Worm (Caenorhabditis elegans) whole organism, L1 larva: ENCODE data around the gene R10H1.1.
A peak's percentile ranks its signal among the peaks of the same experiment; 100 is the strongest.

Source experiments
- C04F5.9 ChIP-seq: sonication (generic microtip); optimal IDR thresholded peaks from 2 replicates; lab custom pipeline; 2016; ENCODE audit warnings: missing genetic modification characterization, missing compliant biosample characterization
- C16A3.4 ChIP-seq: fragments of 150-350 bp; optimal IDR thresholded peaks from 2 replicates; lab custom pipeline; 2014; ENCODE audit warnings: missing biosample characterization, missing genetic modification characterization
- F16B12.6 ChIP-seq: fragments of 150-350 bp; optimal IDR thresholded peaks from 2 replicates; lab custom pipeline; 2014; ENCODE audit warnings: missing biosample characterization, missing genetic modification characterization
- alr-1 ChIP-seq: fragments of 200-800 bp; sonication (Bioruptor generic); optimal IDR thresholded peaks from 2 replicates; lab custom pipeline; 2018; ENCODE audit warnings: borderline replicate concordance, mild to moderate bottlenecking, missing genetic modification characterization, missing compliant biosample characterization
- aly-2 ChIP-seq: fragments of 150-350 bp; optimal IDR thresholded peaks from 2 replicates; lab custom pipeline; 2014; ENCODE audit warnings: missing biosample characterization, missing genetic modification characterization
- ama-1 ChIP-seq: fragments of 150-350 bp; optimal IDR thresholded peaks from 2 replicates; lab custom pipeline; 2014
- blmp-1 ChIP-seq: fragments of 150-350 bp; optimal IDR thresholded peaks from 2 replicates; lab custom pipeline; 2014; ENCODE audit warnings: missing biosample characterization, missing genetic modification characterization
- ceh-82 ChIP-seq, 3 experiments: fragments of 150-350 bp in 1 of 3; sonication (generic microtip) in 2 of 3; optimal IDR thresholded peaks; 2 replicates each; lab custom pipeline; 2014 to 2017; ENCODE audit warnings: missing biosample characterization in 3 of 3, missing genetic modification characterization in 3 of 3
- ces-1 ChIP-seq: fragments of 150-350 bp; optimal IDR thresholded peaks from 2 replicates; lab custom pipeline; 2014; ENCODE audit warnings: missing biosample characterization, missing genetic modification reagents, missing genetic modification characterization
- dsc-1 ChIP-seq: sonication (generic microtip); optimal IDR thresholded peaks from 2 replicates; lab custom pipeline; 2016; ENCODE audit warnings: mild to moderate bottlenecking, missing genetic modification characterization, missing compliant biosample characterization
- efl-1 ChIP-seq, 4 experiments: fragments of 150-350 bp; optimal IDR thresholded peaks in 3 of 4; peaks in 1 of 4; 1 replicate in 1 of 4; 2 replicates in 3 of 4; lab custom pipeline; 2014; ENCODE audit warnings: missing biosample characterization in 2 of 4, missing genetic modification characterization in 2 of 4, missing genetic modification reagents in 2 of 4
- efl-3 ChIP-seq: fragments of 200-800 bp; sonication (Bioruptor generic); optimal IDR thresholded peaks from 2 replicates; lab custom pipeline; 2018; ENCODE audit warnings: mild to moderate bottlenecking, missing genetic modification characterization, missing compliant biosample characterization
- egl-13 ChIP-seq: sonication (generic microtip); optimal IDR thresholded peaks from 2 replicates; lab custom pipeline; 2016; ENCODE audit warnings: missing genotype, missing genetic modification reagents, missing genetic modification characterization, missing compliant biosample characterization
- egl-27 ChIP-seq, 2 experiments: fragments of 150-350 bp in 1 of 2; sonication (generic microtip); optimal IDR thresholded peaks; 3 replicates each; lab custom pipeline; 2017 to 2018; ENCODE audit warnings: missing biosample characterization in 2 of 2, missing genetic modification characterization in 2 of 2, missing genetic modification reagents in 2 of 2
- elt-2 ChIP-seq: sonication (generic microtip); optimal IDR thresholded peaks from 2 replicates; lab custom pipeline; 2016; ENCODE audit warnings: missing genetic modification characterization, mild to moderate bottlenecking, inconsistent platforms, missing compliant biosample characterization, missing genetic modification reagents
- ets-5 ChIP-seq: fragments of 200-800 bp; sonication (Bioruptor generic); IDR thresholded peaks from 2 replicates; pipeline ENCODE4 v1.3.6; 2022; ENCODE audit warnings: missing genetic modification characterization, missing compliant biosample characterization
- fkh-10 ChIP-seq: sonication (generic microtip); optimal IDR thresholded peaks from 2 replicates; lab custom pipeline; 2017; ENCODE audit warnings: missing biosample characterization, missing genetic modification reagents, missing genetic modification characterization
- fkh-4 ChIP-seq: sonication (generic microtip); optimal IDR thresholded peaks from 2 replicates; lab custom pipeline; 2016; ENCODE audit warnings: missing compliant biosample characterization, missing genetic modification characterization, borderline replicate concordance
- grh-1 ChIP-seq: fragments of 200-800 bp; sonication (Bioruptor generic); IDR thresholded peaks from 2 replicates; pipeline ENCODE4 v1.3.6; 2022; ENCODE audit warnings: missing genetic modification reagents, missing genetic modification characterization, missing compliant biosample characterization
- irx-1 ChIP-seq: sonication (generic microtip); optimal IDR thresholded peaks from 2 replicates; lab custom pipeline; 2016; ENCODE audit warnings: missing genetic modification characterization, missing compliant biosample characterization
- jun-1 ChIP-seq: fragments of 150-350 bp; optimal IDR thresholded peaks from 2 replicates; lab custom pipeline; 2014; ENCODE audit warnings: missing biosample characterization, missing genetic modification reagents, missing genetic modification characterization
- lin-13 ChIP-seq: fragments of 150-350 bp; optimal IDR thresholded peaks from 2 replicates; lab custom pipeline; 2014; ENCODE audit warnings: missing biosample characterization, missing genetic modification reagents, missing genetic modification characterization
- lin-14 ChIP-seq: fragments of 200-800 bp; sonication (Bioruptor generic); optimal IDR thresholded peaks from 2 replicates; lab custom pipeline; 2018; ENCODE audit warnings: mild to moderate bottlenecking, missing genetic modification characterization, moderate library complexity, missing compliant biosample characterization
- lin-15B ChIP-seq: fragments of 150-350 bp; sonication (generic microtip); optimal IDR thresholded peaks from 3 replicates; lab custom pipeline; 2014; ENCODE audit warnings: missing biosample characterization, missing genetic modification characterization
- lin-39 ChIP-seq: fragments of 150-350 bp; optimal IDR thresholded peaks from 2 replicates; lab custom pipeline; 2014; ENCODE audit warnings: missing biosample characterization, missing genetic modification reagents, missing genetic modification characterization
- mab-9 ChIP-seq: fragments of 200-800 bp; sonication (Bioruptor generic); IDR thresholded peaks from 2 replicates; pipeline ENCODE4 v1.3.6; 2022; ENCODE audit warnings: missing genetic modification reagents, missing genetic modification characterization, missing compliant biosample characterization
- mdl-1 ChIP-seq, 2 experiments: fragments of 150-350 bp; optimal IDR thresholded peaks; 2 replicates each; lab custom pipeline; 2014 to 2017; ENCODE audit warnings: missing biosample characterization in 2 of 2, missing genetic modification characterization in 2 of 2, inconsistent platforms in 1 of 2
- nhr-12 ChIP-seq: sonication (generic microtip); optimal IDR thresholded peaks from 2 replicates; lab custom pipeline; 2017; ENCODE audit warnings: missing biosample characterization, missing genetic modification characterization
- nhr-19 ChIP-seq: fragments of 200-800 bp; sonication (Bioruptor generic); conservative IDR thresholded peaks from 2 replicates; pipeline ENCODE4 v1.3.6; 2022; ENCODE audit warnings: missing genetic modification characterization, missing compliant biosample characterization
- nhr-237 ChIP-seq: fragments of 150-350 bp; optimal IDR thresholded peaks from 2 replicates; lab custom pipeline; 2014; ENCODE audit warnings: missing biosample characterization, missing genetic modification characterization
- nhr-47 ChIP-seq: sonication (generic microtip); optimal IDR thresholded peaks from 2 replicates; lab custom pipeline; 2016; ENCODE audit warnings: mild to moderate bottlenecking, missing genetic modification characterization, moderate library complexity, missing compliant biosample characterization
- nhr-71 ChIP-seq: sonication (generic microtip); optimal IDR thresholded peaks from 2 replicates; lab custom pipeline; 2016; ENCODE audit warnings: mild to moderate bottlenecking, missing genetic modification characterization, moderate library complexity, missing compliant biosample characterization
- nhr-76 ChIP-seq: sonication (generic microtip); optimal IDR thresholded peaks from 2 replicates; lab custom pipeline; 2017; ENCODE audit warnings: missing biosample characterization, missing genetic modification characterization
- nhr-85 ChIP-seq: sonication (generic microtip); peaks from one replicate; lab custom pipeline; 2016; ENCODE audit warnings: missing genetic modification characterization, inconsistent platforms, missing compliant biosample characterization
- nhr-90 ChIP-seq: sonication (generic microtip); optimal IDR thresholded peaks from 2 replicates; lab custom pipeline; 2016; ENCODE audit warnings: mild to moderate bottlenecking, missing genetic modification characterization, missing compliant biosample characterization; ENCODE audit not compliant: poor library complexity
- pqm-1 ChIP-seq: sonication (generic microtip); optimal IDR thresholded peaks from 3 replicates; lab custom pipeline; 2017; ENCODE audit warnings: missing biosample characterization, missing genetic modification characterization
- snpc-4 ChIP-seq: fragments of 150-350 bp; optimal IDR thresholded peaks from 2 replicates; lab custom pipeline; 2014; ENCODE audit warnings: missing biosample characterization, missing genetic modification characterization
- snu-23 ChIP-seq: sonication (generic microtip); optimal IDR thresholded peaks from 2 replicates; lab custom pipeline; 2016; ENCODE audit warnings: missing genetic modification characterization, missing compliant biosample characterization
- swsn-7 ChIP-seq: sonication (generic microtip); optimal IDR thresholded peaks from 2 replicates; lab custom pipeline; 2016; ENCODE audit warnings: missing genetic modification characterization, missing compliant biosample characterization
- unc-30 ChIP-seq: sonication (generic microtip); optimal IDR thresholded peaks from 2 replicates; lab custom pipeline; 2017; ENCODE audit warnings: missing biosample characterization, missing genetic modification characterization
- unc-62 ChIP-seq: fragments of 150-350 bp; optimal IDR thresholded peaks from 2 replicates; lab custom pipeline; 2014; ENCODE audit warnings: missing biosample characterization, missing genetic modification reagents, missing genetic modification characterization
- xbp-1 ChIP-seq: sonication (generic microtip); optimal IDR thresholded peaks from 2 replicates; lab custom pipeline; 2016; ENCODE audit warnings: missing genetic modification characterization, missing compliant biosample characterization

Gene R10H1.1

ce11 chrII:7519221-7519620, 25.0 kb downstream of the R10H1.1 start, which contains the start of gene glb-9:
glb-9 (minus strand) TSS chrII:7519321.
- no peak for TF ChIP-seq swsn-7 (tag; lab: Kevin White, UChicago)
- no peak for TF ChIP-seq C04F5.9
- no peak for TF ChIP-seq nhr-90 (tag; lab: Kevin White, UChicago)
- TF ChIP-seq nhr-12: no peak
- TF ChIP-seq alr-1 (tag; lab: Kevin White, UChicago): no peak
- no peak for TF ChIP-seq F16B12.6 (tag; lab: Kevin White, UChicago)
- no peak for TF ChIP-seq nhr-19
- TF ChIP-seq C16A3.4 (tag; lab: Kevin White, UChicago): no peak
- no peak for TF ChIP-seq lin-13 (GFP tag; lab: Kevin White, UChicago)
- TF ChIP-seq mab-9: no peak
- TF ChIP-seq, all 84 proteins: peak for 0

DNA sequence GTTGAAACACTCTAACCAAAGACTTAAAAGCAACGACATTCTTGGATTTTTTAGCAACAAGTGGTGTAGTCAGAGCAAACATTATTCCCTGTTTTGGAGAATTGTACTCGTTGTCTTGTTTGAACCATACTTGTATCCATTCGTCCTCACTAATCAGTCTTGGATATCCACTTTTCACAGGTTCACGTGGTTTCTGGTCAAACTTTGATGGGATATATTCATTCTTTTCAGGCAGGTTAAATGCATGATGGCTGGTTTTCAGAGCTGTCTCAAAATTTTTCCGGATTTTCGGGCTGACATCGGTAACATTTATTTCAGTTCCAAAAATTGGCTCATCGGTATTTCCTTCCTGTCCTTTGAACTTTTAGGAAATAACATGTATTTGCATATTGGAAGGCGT, 27.2 kb downstream of the R10H1.1 start:
- TF ChIP-seq efl-1 (optimal IDR thresholded peaks at IDR 0.05; lab: Kevin White, UChicago) (no peak), efl-1 (GFP tag; optimal IDR thresholded peaks at IDR 0.05 in 1 of 2; lab: Kevin White, UChicago) (peak in 1 of 2 experiments; percentile 62), blmp-1 (tag; lab: Kevin White, UChicago) (no peak)

ce11 chrII:7523281-7523680, 29.0 kb downstream of the R10H1.1 start, which contains the start of gene ZK1290.15:
ZK1290.15 (plus strand) TSS chrII:7523581.
- no peak for TF ChIP-seq unc-62
- TF ChIP-seq aly-2 (tag; lab: Kevin White, UChicago): no peak
- TF ChIP-seq nhr-19: no peak
- TF ChIP-seq lin-13 (GFP tag; lab: Kevin White, UChicago): no peak
- TF ChIP-seq snpc-4 (tag; lab: Kevin White, UChicago): no peak
- no peak for TF ChIP-seq grh-1 (GFP tag; lab: Robert Waterston, UW)
- no peak for TF ChIP-seq mdl-1 (tag; optimal IDR thresholded peaks at IDR 0.05; lab: Kevin White, UChicago)
- no peak for TF ChIP-seq efl-3 (GFP tag; lab: Kevin White, UChicago)
- no peak for TF ChIP-seq C04F5.9
- no peak for TF ChIP-seq C16A3.4 (tag; lab: Kevin White, UChicago)
- TF ChIP-seq nhr-76: no peak
- TF ChIP-seq nhr-71 (tag; lab: Kevin White, UChicago): no peak
- no peak for TF ChIP-seq ets-5 (GFP tag; lab: Robert Waterston, UW)

DNA sequence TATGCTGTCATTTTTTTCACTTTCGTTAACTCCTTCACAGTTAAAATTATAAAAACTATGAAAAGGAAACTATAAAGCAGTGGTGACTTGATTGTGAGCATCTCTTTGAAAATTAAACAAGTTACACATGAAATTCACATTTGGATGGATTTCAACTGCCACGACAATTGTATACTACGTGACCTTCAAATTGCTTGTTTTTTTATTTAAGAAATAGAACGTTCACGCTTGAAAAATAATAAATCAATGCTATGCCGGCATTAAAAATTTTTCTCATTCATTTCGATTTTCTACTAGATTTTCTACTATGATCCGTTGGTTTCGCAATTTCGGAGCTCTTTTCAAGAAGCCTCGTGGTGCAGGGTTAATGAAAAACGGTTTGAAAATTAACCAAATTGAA, 31.2 kb downstream of the R10H1.1 start, which contains the start of the genes ZK1290.7 and rnh-1.1:
ZK1290.7 (minus strand) TSS at position 101 of the 400 bp plus-strand sequence.
rnh-1.1 (plus strand) TSS at position 281 of the 400 bp plus-strand sequence.
- TF ChIP-seq mdl-1 (tag; optimal IDR thresholded peaks at IDR 0.05; lab: Kevin White, UChicago) (no peak), lin-39 (tag; lab: Kevin White, UChicago) (no peak), ces-1 (GFP tag; lab: Kevin White, UChicago) (no peak), pqm-1 (tag; lab: Kevin White, UChicago) (no peak), elt-2 (no peak), fkh-4 (tag; lab: Kevin White, UChicago) (no peak), nhr-76 (no peak), ets-5 (GFP tag; lab: Robert Waterston, UW) (no peak), nhr-237 (tag; lab: Kevin White, UChicago) (no peak), fkh-10 (GFP tag; lab: Kevin White, UChicago) (no peak), snu-23 (GFP tag; lab: Kevin White, UChicago) (no peak), ama-1 (lab: Kevin White, UChicago) (no peak), efl-3 (GFP tag; lab: Kevin White, UChicago) (no peak)
- TF ChIP-seq, all 84 proteins: peak for 0

- TF ChIP-seq nhr-47 (tag; lab: Kevin White, UChicago) (no peak), C04F5.9 (no peak), lin-13 (GFP tag; lab: Kevin White, UChicago) (peak; percentile 3), grh-1 (GFP tag; lab: Robert Waterston, UW) (peak; percentile 84), egl-27 (tag; optimal IDR thresholded peaks at IDR 0.05; lab: Kevin White, UChicago) (no peak), irx-1 (no peak), unc-62 (no peak), jun-1 (tag; lab: Kevin White, UChicago) (no peak), nhr-71 (tag; lab: Kevin White, UChicago) (peak; percentile 86), swsn-7 (tag; lab: Kevin White, UChicago) (no peak), unc-30 (tag; lab: Kevin White, UChicago) (no peak), efl-1 (optimal IDR thresholded peaks at IDR 0.05; lab: Kevin White, UChicago) (peak in 1 of 2 experiments; percentile 8), efl-1 (GFP tag; optimal IDR thresholded peaks at IDR 0.05 in 1 of 2; lab: Kevin White, UChicago) (peak in 1 of 2 experiments; percentile 91), egl-13 (tag; lab: Kevin White, UChicago) (no peak), alr-1 (tag; lab: Kevin White, UChicago) (no peak), snpc-4 (tag; lab: Kevin White, UChicago) (no peak), lin-15B (tag; lab: Kevin White, UChicago) (no peak), xbp-1 (tag; lab: Kevin White, UChicago) (no peak), nhr-85 (tag; lab: Kevin White, UChicago) (peak; percentile 94), lin-14 (GFP tag; lab: Kevin White, UChicago) (peak; percentile 71), ceh-82 (tag; optimal IDR thresholded peaks at IDR 0.05; lab: Kevin White, UChicago) (no peak), mab-9 (no peak), aly-2 (tag; lab: Kevin White, UChicago) (no peak), dsc-1 (no peak), C16A3.4 (tag; lab: Kevin White, UChicago) (peak; percentile 24)
Observed at ce11 chrII:7528210-7528609, 34.0 kb downstream of the R10H1.1 start.
